Worm (Caenorhabditis elegans) whole organism, mixed stage, embryonic: ENCODE results near the gene crh-1.

Source experiments
- elt-3 ChIP-seq: fragments of 150-350 bp; optimal IDR thresholded peaks from 2 replicates; lab custom pipeline; 2014; ENCODE audit warnings: missing biosample characterization, missing genetic modification characterization
- ham-2 ChIP-seq: fragments of 200-800 bp; sonication (Bioruptor generic); optimal IDR thresholded peaks from 2 replicates; lab custom pipeline; 2018; ENCODE audit warnings: mild to moderate bottlenecking, missing genetic modification characterization, missing compliant biosample characterization
- nhr-12 ChIP-seq: fragments of 150-350 bp; optimal IDR thresholded peaks from 2 replicates; lab custom pipeline; 2014; ENCODE audit warnings: missing biosample characterization, missing genetic modification characterization
- nhr-28 ChIP-seq: fragments of 150-350 bp; optimal IDR thresholded peaks from 2 replicates; lab custom pipeline; 2014; ENCODE audit warnings: missing biosample characterization, missing genetic modification characterization

ce11 chrIII:11683038-11683437 is 25.5 kb downstream of the crh-1 start:
- TF ChIP-seq nhr-12 (tag; lab: Kevin White, UChicago) (no peak), nhr-28 (tag; lab: Kevin White, UChicago) (no peak), elt-3 (tag; lab: Kevin White, UChicago) (no peak), ham-2 (GFP tag; lab: Kevin White, UChicago) (no peak)
